Worm (Caenorhabditis elegans): ENCODE data around the gene T07E3.3.

DNA sequence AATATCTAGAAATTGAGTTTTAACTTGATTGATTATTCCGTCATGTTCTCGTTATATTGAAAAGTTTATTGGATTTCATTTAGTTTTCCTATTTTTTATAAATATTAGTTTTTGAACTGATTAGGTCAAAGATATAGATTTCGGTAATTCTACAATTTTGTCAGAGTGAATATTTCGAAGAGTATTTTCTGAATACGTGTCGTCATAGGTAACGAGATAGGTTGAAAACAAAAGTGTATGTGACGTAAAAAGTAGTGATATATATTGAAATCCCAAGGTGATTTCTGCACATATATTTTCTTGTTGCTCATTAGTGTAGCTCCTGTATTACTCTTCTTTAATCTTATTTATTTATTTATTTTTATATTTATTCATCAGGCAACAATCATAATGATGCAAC is 22.9 kb upstream of the T07E3.3 start, which contains the start of gene K04C2.7:
- no peak for TF ChIP-seq madf-5 (GFP tag; IDR thresholded peaks at IDR 0.05)
- no peak for TF ChIP-seq ceh-20 (GFP tag; IDR thresholded peaks at IDR 0.05)
- no peak for TF ChIP-seq lin-15B (tag; optimal IDR thresholded peaks at IDR 0.05)
- TF ChIP-seq nhr-237 (tag; optimal IDR thresholded peaks at IDR 0.05), result no peak
- TF ChIP-seq unc-39 (tag; optimal IDR thresholded peaks at IDR 0.05), result no peak
- no peak for TF ChIP-seq ztf-11 (tag; optimal IDR thresholded peaks at IDR 0.05)
- TF ChIP-seq snpc-4 (tag; optimal IDR thresholded peaks at IDR 0.05), result no peak
- TF ChIP-seq ceh-62 (tag; optimal IDR thresholded peaks at IDR 0.05), result no peak
